Fruit fly (Drosophila melanogaster) whole organism, embryonic: Measurements from ENCODE around the gene Pif1B.

ENCODE experiments used
- Aef1 ChIP-seq: fragments of 200-800 bp; sonication (Bioruptor generic); IDR thresholded peaks from 3 replicates; pipeline ENCODE4 v1.3.6; 2022; ENCODE audit warnings: missing biosample characterization, missing genetic modification characterization
- CG10366 ChIP-seq: fragments of 200-800 bp; sonication (Bioruptor generic); IDR thresholded peaks from 2 replicates; pipeline ENCODE4 v1.3.6; 2022; ENCODE audit warnings: missing biosample characterization, missing genetic modification characterization
- CG12299 ChIP-seq: fragments of 200-800 bp; sonication (Bioruptor generic); optimal IDR thresholded peaks from 2 replicates; lab custom pipeline; 2018; ENCODE audit warnings: missing biosample characterization, mild to moderate bottlenecking, missing genetic modification characterization
- CG12744 ChIP-seq: fragments of 200-800 bp; sonication (Bioruptor generic); optimal IDR thresholded peaks from 2 replicates; lab custom pipeline; 2016; ENCODE audit warnings: missing biosample characterization, missing genetic modification characterization
- CG13296 ChIP-seq: fragments of 200-800 bp; sonication (Bioruptor generic); optimal IDR thresholded peaks from 3 replicates; lab custom pipeline; 2018; ENCODE audit warnings: missing biosample characterization, mild to moderate bottlenecking, missing genetic modification characterization
- CG14050 ChIP-seq: fragments of 200-800 bp; sonication (Bioruptor generic); IDR thresholded peaks from 3 replicates; pipeline ENCODE4 v1.3.6; 2022; ENCODE audit warnings: missing biosample characterization, missing genetic modification characterization
- CG16813 ChIP-seq: fragments of 200-800 bp; sonication (Bioruptor generic); IDR thresholded peaks from 3 replicates; pipeline ENCODE4 v1.3.6; 2022; ENCODE audit warnings: missing biosample characterization, missing genetic modification characterization; ENCODE audit not compliant: partially characterized antibody
- CG16815 ChIP-seq: fragments of 200-800 bp; sonication (Bioruptor generic); optimal IDR thresholded peaks from 3 replicates; lab custom pipeline; 2017; ENCODE audit warnings: missing biosample characterization, mild to moderate bottlenecking, missing genetic modification characterization
- CG16863 ChIP-seq: fragments of 200-800 bp; sonication (Bioruptor generic); optimal IDR thresholded peaks from 3 replicates; lab custom pipeline; 2016; ENCODE audit warnings: missing biosample characterization, missing genetic modification characterization
- CG18599 ChIP-seq: fragments of 200-800 bp; sonication (Bioruptor generic); optimal IDR thresholded peaks from 3 replicates; lab custom pipeline; 2017; ENCODE audit warnings: missing biosample characterization, missing genetic modification characterization, mild to moderate bottlenecking, moderate library complexity, missing genetic modification reagents
- CG30431 ChIP-seq: fragments of 200-800 bp; sonication (Bioruptor generic); optimal IDR thresholded peaks from 2 replicates; lab custom pipeline; 2017; ENCODE audit warnings: missing biosample characterization, missing genetic modification characterization
- CG32532 ChIP-seq: fragments of 200-800 bp; sonication (Bioruptor generic); IDR thresholded peaks from 2 replicates; pipeline ENCODE4 v1.3.6; 2022; ENCODE audit warnings: missing biosample characterization, missing genetic modification characterization
- CG3407 ChIP-seq: fragments of 200-800 bp; sonication (Bioruptor generic); optimal IDR thresholded peaks from 2 replicates; lab custom pipeline; 2018; ENCODE audit warnings: missing biosample characterization, mild to moderate bottlenecking, missing genetic modification characterization
- CG6689 ChIP-seq: fragments of 200-800 bp; sonication (Bioruptor generic); IDR thresholded peaks from 2 replicates; pipeline ENCODE4 v1.3.6; 2022; ENCODE audit warnings: missing biosample characterization, missing genetic modification characterization
- CG8290 ChIP-seq, 3 experiments: fragments of 200-800 bp; sonication (Bioruptor generic); optimal IDR thresholded peaks; 2 replicates each; lab custom pipeline; 2016 to 2019; ENCODE audit warnings: missing biosample characterization in 3 of 3, missing genetic modification characterization in 3 of 3, mild to moderate bottlenecking in 2 of 3, moderate library complexity in 1 of 3
- CG9215 ChIP-seq: fragments of 200-800 bp; sonication (Bioruptor generic); IDR thresholded peaks from 2 replicates; pipeline ENCODE4 v1.3.6; 2022; ENCODE audit warnings: missing biosample characterization, missing genetic modification characterization
- CG9437 ChIP-seq: fragments of 200-800 bp; sonication (Bioruptor generic); optimal IDR thresholded peaks from 2 replicates; lab custom pipeline; 2018; ENCODE audit warnings: missing biosample characterization, mild to moderate bottlenecking, missing genetic modification characterization
- CG9609 ChIP-seq: fragments of 200-800 bp; sonication (Bioruptor generic); optimal IDR thresholded peaks from 3 replicates; lab custom pipeline; 2016; ENCODE audit warnings: missing biosample characterization, missing genetic modification characterization
- Chrac-16 ChIP-seq: fragments of 200-800 bp; sonication (Bioruptor generic); optimal IDR thresholded peaks from 3 replicates; lab custom pipeline; 2016; ENCODE audit warnings: missing biosample characterization, missing genetic modification characterization
- Dip3 ChIP-seq: fragments of 200-800 bp; sonication (Bioruptor generic); optimal IDR thresholded peaks from 3 replicates; lab custom pipeline; 2016; ENCODE audit warnings: missing biosample characterization, missing genetic modification characterization
- E2f1 ChIP-seq: fragments of 200-800 bp; sonication (Bioruptor generic); IDR thresholded peaks from 2 replicates; pipeline ENCODE4 v1.3.6; 2022; ENCODE audit warnings: missing biosample characterization, missing genetic modification characterization
- Fer1 ChIP-seq: fragments of 200-800 bp; sonication (Bioruptor generic); optimal IDR thresholded peaks from 2 replicates; lab custom pipeline; 2017; ENCODE audit warnings: missing biosample characterization, mild to moderate bottlenecking, missing genetic modification characterization
- H15 ChIP-seq: fragments of 200-800 bp; sonication (Bioruptor generic); IDR thresholded peaks from 3 replicates; pipeline ENCODE4 v1.3.6; 2022; ENCODE audit warnings: missing biosample characterization, missing genetic modification characterization
- HLH54F ChIP-seq: fragments of 200-800 bp; sonication (Bioruptor generic); optimal IDR thresholded peaks from 3 replicates; lab custom pipeline; 2016; ENCODE audit warnings: missing biosample characterization, missing genetic modification characterization
- Hr3 ChIP-seq: fragments of 200-800 bp; sonication (Bioruptor generic); optimal IDR thresholded peaks from 3 replicates; lab custom pipeline; 2016; ENCODE audit warnings: missing biosample characterization, missing genetic modification characterization
- Hr51 ChIP-seq, 2 experiments: fragments of 200-800 bp; sonication (Bioruptor generic); optimal IDR thresholded peaks; 2 replicates in 1 of 2; 3 replicates in 1 of 2; lab custom pipeline; 2016 to 2018; ENCODE audit warnings: missing biosample characterization in 2 of 2, missing genetic modification characterization in 2 of 2, mild to moderate bottlenecking in 1 of 2, moderate library complexity in 1 of 2
- Nf-YC ChIP-seq: fragments of 200-800 bp; optimal IDR thresholded peaks from 3 replicates; lab custom pipeline; 2019; ENCODE audit warnings: missing biosample characterization, mild to moderate bottlenecking, missing genetic modification characterization, moderate library complexity
- Ptx1 ChIP-seq: fragments of 200-800 bp; sonication (Bioruptor generic); IDR thresholded peaks from 2 replicates; pipeline ENCODE4 v1.3.6; 2022; ENCODE audit warnings: missing biosample characterization, missing genetic modification characterization
- Ravus ChIP-seq: fragments of 200-800 bp; sonication (Bioruptor generic); IDR thresholded peaks from 2 replicates; pipeline ENCODE4 v1.3.6; 2022; ENCODE audit warnings: missing biosample characterization, missing genetic modification characterization
- Spps ChIP-seq: fragments of 200-800 bp; sonication (Bioruptor generic); optimal IDR thresholded peaks from 2 replicates; lab custom pipeline; 2018; ENCODE audit warnings: missing biosample characterization, mild to moderate bottlenecking, missing genetic modification characterization
- az2 ChIP-seq: fragments of 200-800 bp; sonication (Bioruptor generic); optimal IDR thresholded peaks from 3 replicates; lab custom pipeline; 2016; ENCODE audit warnings: missing biosample characterization, missing genetic modification characterization
- bsh ChIP-seq, 2 experiments: fragments of 200-800 bp; sonication (Bioruptor generic); optimal IDR thresholded peaks; 2 replicates each; lab custom pipeline; 2017 to 2018; ENCODE audit warnings: mild to moderate bottlenecking in 2 of 2, missing biosample characterization in 2 of 2, missing genetic modification characterization in 2 of 2, moderate library complexity in 1 of 2
- dimm ChIP-seq: fragments of 200-800 bp; sonication (Bioruptor generic); IDR thresholded peaks from 2 replicates; pipeline ENCODE4 v1.3.6; 2022; ENCODE audit warnings: missing biosample characterization, missing genetic modification characterization
- fru ChIP-seq: fragments of >200 bp; optimal IDR thresholded peaks from 2 replicates; lab custom pipeline; 2017
- gce ChIP-seq: fragments of 200-800 bp; sonication (Bioruptor generic); IDR thresholded peaks from 3 replicates; pipeline ENCODE4 v1.3.6; 2022; ENCODE audit warnings: missing biosample characterization, missing genetic modification characterization
- gcm2 ChIP-seq: fragments of 200-800 bp; sonication (Bioruptor generic); optimal IDR thresholded peaks from 2 replicates; lab custom pipeline; 2016; ENCODE audit warnings: missing biosample characterization, missing genetic modification characterization
- gsb-n ChIP-seq: fragments of 200-800 bp; sonication (Bioruptor generic); optimal IDR thresholded peaks from 3 replicates; lab custom pipeline; 2018; ENCODE audit warnings: missing biosample characterization, mild to moderate bottlenecking, missing genetic modification characterization
- inv ChIP-seq: fragments of 200-800 bp; sonication (Bioruptor generic); IDR thresholded peaks from 2 replicates; pipeline ENCODE4 v1.3.6; 2022; ENCODE audit warnings: missing biosample characterization, missing genetic modification characterization; ENCODE audit not compliant: partially characterized antibody
- lab ChIP-seq: fragments of 200-800 bp; sonication (Bioruptor generic); optimal IDR thresholded peaks from 3 replicates; lab custom pipeline; 2017; ENCODE audit warnings: missing biosample characterization, missing genetic modification characterization, mild to moderate bottlenecking, moderate library complexity, missing genetic modification reagents
- mam ChIP-seq: fragments of 200-800 bp; sonication (Bioruptor generic); optimal IDR thresholded peaks from 3 replicates; lab custom pipeline; 2016; ENCODE audit warnings: missing biosample characterization, missing genetic modification characterization
- onecut ChIP-seq: fragments of 200-800 bp; sonication (Bioruptor generic); IDR thresholded peaks from 2 replicates; pipeline ENCODE4 v1.3.6; 2022; ENCODE audit warnings: missing biosample characterization, missing genetic modification characterization
- prd ChIP-seq, 3 experiments: fragments of >200 bp in 2 of 3; fragments of 200-800 bp in 1 of 3; sonication (Bioruptor generic) in 1 of 3; optimal IDR thresholded peaks in 2 of 3; IDR thresholded peaks in 1 of 3; 2 replicates in 2 of 3; 3 replicates in 1 of 3; pipeline versions ENCODE4 v1.3.6 to Lab custom; 2017 to 2022; ENCODE audit warnings: missing biosample characterization in 1 of 3, missing genetic modification characterization in 1 of 3
- salm ChIP-seq: fragments of 200-800 bp; sonication (Bioruptor generic); optimal IDR thresholded peaks from 2 replicates; lab custom pipeline; 2018; ENCODE audit warnings: missing biosample characterization, mild to moderate bottlenecking, missing genetic modification characterization
- sisA ChIP-seq: fragments of 200-800 bp; sonication (Bioruptor generic); IDR thresholded peaks from 2 replicates; pipeline ENCODE4 v1.3.6; 2022; ENCODE audit warnings: missing biosample characterization, missing genetic modification characterization
- so ChIP-seq: fragments of 200-800 bp; sonication (Bioruptor generic); IDR thresholded peaks from 3 replicates; pipeline ENCODE4 v1.3.6; 2022; ENCODE audit warnings: missing biosample characterization, missing genetic modification characterization
- tgo ChIP-seq: fragments of 200-800 bp; sonication (Bioruptor generic); IDR thresholded peaks from 3 replicates; pipeline ENCODE4 v1.3.6; 2022; ENCODE audit warnings: missing biosample characterization, missing genetic modification characterization
- tin ChIP-seq: fragments of 200-800 bp; sonication (Bioruptor generic); optimal IDR thresholded peaks from 3 replicates; lab custom pipeline; 2016; ENCODE audit warnings: missing biosample characterization, missing genetic modification characterization
- vfl ChIP-seq: fragments of 200-800 bp; sonication (Bioruptor generic); optimal IDR thresholded peaks from 2 replicates; lab custom pipeline; 2016; ENCODE audit warnings: missing biosample characterization, missing genetic modification characterization
- vvl ChIP-seq: fragments of 200-800 bp; sonication (Bioruptor generic); IDR thresholded peaks from 2 replicates; pipeline ENCODE4 v1.3.6; 2022; ENCODE audit warnings: missing biosample characterization, missing genetic modification characterization
- zfh1 ChIP-seq: fragments of 200-800 bp; sonication (Bioruptor generic); IDR thresholded peaks from 3 replicates; pipeline ENCODE4 v1.3.6; 2022; ENCODE audit warnings: missing biosample characterization, missing genetic modification characterization

Gene Pif1B

dm6 chr3R:8744198-8744597 is 56.8 kb downstream of the Pif1B start (continued):
- no peak for TF ChIP-seq Ravus (GFP tag; lab: Robert Waterston, UW)
- TF ChIP-seq prd (optimal IDR thresholded peaks at IDR 0.05; lab: Kevin White, UChicago): no peak
- peak; percentile 68 for TF ChIP-seq prd (GFP tag; IDR thresholded peaks at IDR 0.05; lab: Robert Waterston, UW)
- no peak for TF ChIP-seq Spps
- TF ChIP-seq Chrac-16: peak; percentile 28
- TF ChIP-seq fru (lab: Kevin White, UChicago): no peak
- peak; percentile 10 for TF ChIP-seq CG9437 (GFP tag; lab: Kevin White, UChicago)
- TF ChIP-seq E2f1 (GFP tag; lab: Robert Waterston, UW): peak; percentile 59; the same call in 1 of the 2 replicates
- TF ChIP-seq CG30431 (GFP tag; lab: Kevin White, UChicago): peak; percentile 22
- TF ChIP-seq tin: peak; percentile 22
- peak; percentile 45 for TF ChIP-seq CG10366 (GFP tag; lab: Robert Waterston, UW)
- TF ChIP-seq sisA (GFP tag; lab: Robert Waterston, UW): peak; percentile 54
- TF ChIP-seq CG6689 (GFP tag; lab: Robert Waterston, UW): peak; percentile 61
- TF ChIP-seq mam (GFP tag; lab: Kevin White, UChicago): peak; percentile 2
- TF ChIP-seq Nf-YC (tag; lab: Kevin White, UChicago): peak; percentile 5
- TF ChIP-seq vfl: peak; percentile 8
- TF ChIP-seq CG9609 (GFP tag; lab: Kevin White, UChicago): peak; percentile 41
- no peak for TF ChIP-seq CG12299 (tag; lab: Kevin White, UChicago)
- TF ChIP-seq HLH54F (GFP tag; lab: Kevin White, UChicago): peak; percentile 23
- TF ChIP-seq CG8290 (GFP tag; optimal IDR thresholded peaks at IDR 0.05; lab: Kevin White, UChicago): no peak
- peak in 1 of 2 experiments; percentile 23 for TF ChIP-seq CG8290 (tag; optimal IDR thresholded peaks at IDR 0.05; lab: Kevin White, UChicago)
- peak; percentile 10 to 65 for TF ChIP-seq Hr51 (GFP tag; optimal IDR thresholded peaks at IDR 0.05; lab: Kevin White, UChicago)
- peak; percentile 27 for TF ChIP-seq Hr3 (GFP tag; lab: Kevin White, UChicago)
- TF ChIP-seq H15: 0 out of 3 replicates have a peak, but pooled peaks have one; percentile 21
- peak; percentile 3 for TF ChIP-seq CG3407 (GFP tag; lab: Kevin White, UChicago)
- peak; percentile 44; the same call in 1 of the 3 replicates for TF ChIP-seq Aef1 (GFP tag; lab: Robert Waterston, UW)
- peak; percentile 12; the same call in 2 of the 3 replicates for TF ChIP-seq CG14050 (GFP tag; lab: Robert Waterston, UW)
- TF ChIP-seq Ptx1 (GFP tag; lab: Robert Waterston, UW): peak; percentile 77
- TF ChIP-seq lab (GFP tag; lab: Kevin White, UChicago): peak; percentile 50
- TF ChIP-seq gce (GFP tag; lab: Robert Waterston, UW): 0 out of 3 replicates have a peak, but pooled peaks have one; percentile 14
- peak; percentile 24 for TF ChIP-seq gcm2
- TF ChIP-seq so (GFP tag; lab: Robert Waterston, UW): peak; percentile 42; the same call in 1 of the 3 replicates
- TF ChIP-seq az2: peak; percentile 34
- TF ChIP-seq salm (tag; lab: Kevin White, UChicago): no peak
- TF ChIP-seq bsh (GFP tag; optimal IDR thresholded peaks at IDR 0.05; lab: Kevin White, UChicago): peak in 1 of 2 experiments; percentile 57
- TF ChIP-seq CG9215 (GFP tag; lab: Robert Waterston, UW): peak; percentile 23; the same call in 1 of the 2 replicates
- TF ChIP-seq CG13296: peak; percentile 17
- peak; percentile 15 for TF ChIP-seq gsb-n
- peak; percentile 26 for TF ChIP-seq CG16863
- TF ChIP-seq dimm: 0 out of 2 replicates have a peak, but pooled peaks have one; percentile 32
- TF ChIP-seq CG16813 (GFP tag; lab: Robert Waterston, UW): no peak
- no peak for TF ChIP-seq CG12744 (GFP tag; lab: Kevin White, UChicago)
- peak; percentile 40; the same call in 1 of the 3 replicates for TF ChIP-seq zfh1 (GFP tag; lab: Robert Waterston, UW)
- peak; percentile 43 for TF ChIP-seq CG16815 (GFP tag; lab: Kevin White, UChicago)
- TF ChIP-seq CG32532: peak; percentile 62; the same call in 1 of the 2 replicates
- TF ChIP-seq CG18599 (GFP tag; lab: Kevin White, UChicago): peak; percentile 49
- peak; percentile 59 for TF ChIP-seq vvl (GFP tag; lab: Robert Waterston, UW)
- TF ChIP-seq Fer1 (GFP tag; lab: Kevin White, UChicago): peak; percentile 45
- peak; percentile 62; the same call in 2 of the 3 replicates for TF ChIP-seq tgo (GFP tag; lab: Robert Waterston, UW)
- TF ChIP-seq onecut: no peak
- TF ChIP-seq inv (GFP tag; lab: Robert Waterston, UW): no peak
- TF ChIP-seq Dip3 (GFP tag; lab: Kevin White, UChicago): peak; percentile 53
